Worm (Caenorhabditis elegans): ENCODE measurements around the gene pqn-87.

DNA sequence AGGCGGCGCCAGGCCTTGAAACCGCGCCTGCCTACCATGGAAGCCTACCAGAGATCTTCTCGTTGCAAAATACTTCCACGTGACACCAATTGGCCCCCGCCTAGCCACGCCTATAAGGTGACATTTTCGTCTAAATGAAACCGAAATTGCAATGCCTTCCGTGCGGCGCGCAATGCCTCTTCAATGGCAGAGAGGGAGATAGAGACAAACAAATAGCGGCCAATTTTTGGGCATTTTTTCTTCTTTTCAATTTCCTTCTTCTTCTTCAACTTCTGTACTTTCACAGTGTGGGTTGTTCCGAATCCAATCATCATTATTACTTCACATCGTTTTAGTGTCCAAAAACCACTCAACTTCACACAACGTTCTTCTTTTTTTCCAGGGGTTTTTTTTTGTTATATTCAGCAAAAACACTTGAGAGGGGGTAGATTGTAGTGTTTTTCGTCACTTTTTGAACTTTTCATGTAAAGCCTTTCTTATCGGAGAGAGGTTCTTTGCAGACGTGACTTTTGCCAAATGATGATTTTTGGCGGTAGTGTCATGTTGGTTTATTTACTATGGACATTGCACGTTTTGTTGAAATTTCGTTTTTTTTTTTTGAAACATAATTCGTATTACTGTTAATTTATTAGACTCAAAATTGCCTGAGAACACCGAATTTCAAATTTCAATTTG lies 36.4 kb upstream of the pqn-87 start:
- no peak for TF ChIP-seq ceh-16 (tag; optimal IDR thresholded peaks at IDR 0.05)
- TF ChIP-seq ztf-11 (tag; optimal IDR thresholded peaks at IDR 0.05) = no peak
- no peak for TF ChIP-seq lin-39 (tag; optimal IDR thresholded peaks at IDR 0.05)
- no peak for TF ChIP-seq fos-1 (tag; optimal IDR thresholded peaks at IDR 0.05)
- no peak for TF ChIP-seq lsy-2 (tag; optimal IDR thresholded peaks at IDR 0.05)
- no peak for TF ChIP-seq ztf-4 (tag; optimal IDR thresholded peaks at IDR 0.05)
- no peak for TF ChIP-seq egl-27 (tag; optimal IDR thresholded peaks at IDR 0.05)
- no peak for TF ChIP-seq nhr-11 (tag; optimal IDR thresholded peaks at IDR 0.05)
- no peak for TF ChIP-seq nhr-77 (tag; optimal IDR thresholded peaks at IDR 0.05)
- TF ChIP-seq crh-2 (tag; optimal IDR thresholded peaks at IDR 0.05) = no peak
- TF ChIP-seq lin-13 (GFP tag; optimal IDR thresholded peaks at IDR 0.05) = no peak
- TF ChIP-seq blmp-1 (tag; optimal IDR thresholded peaks at IDR 0.05; ENCODE audit: insufficient read depth) = peak; percentile 35
